Worm (Caenorhabditis elegans): ENCODE data around the gene usp-14.

usp-14 gene

DNA sequence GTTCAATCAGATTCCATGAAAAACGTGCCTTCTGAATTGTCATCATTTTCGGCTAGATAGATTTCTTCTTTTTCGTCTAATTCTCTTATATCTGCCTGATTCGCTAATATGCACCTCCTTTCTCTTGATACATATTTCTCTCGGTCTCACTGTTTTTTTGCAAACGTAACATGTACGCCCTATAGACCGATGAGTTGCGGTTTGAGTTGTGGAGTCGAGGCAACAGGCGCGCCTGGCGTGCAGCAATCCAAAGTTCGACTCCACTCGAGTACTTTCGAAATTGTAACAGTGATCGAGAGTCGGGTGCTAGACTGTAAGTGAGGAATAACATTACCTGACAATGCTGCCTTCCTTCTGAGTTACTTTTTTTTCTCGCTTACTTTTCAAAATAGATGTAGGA, 8.3 kb upstream of the usp-14 start (continued):
- peak; percentile 86 for TF ChIP-seq che-1 (tag; optimal IDR thresholded peaks at IDR 0.05)
- TF ChIP-seq ets-4 (tag; optimal IDR thresholded peaks at IDR 0.05) = peak; percentile 63
- TF ChIP-seq F13H6.1 (tag; optimal IDR thresholded peaks at IDR 0.05) = peak; percentile 73
- no peak for TF ChIP-seq lim-6 (tag; optimal IDR thresholded peaks at IDR 0.05)
- TF ChIP-seq pha-2 (tag; optimal IDR thresholded peaks at IDR 0.05) = peak; percentile 88
- peak; percentile 80 for TF ChIP-seq ttx-3 (tag; optimal IDR thresholded peaks at IDR 0.05)
- TF ChIP-seq mec-3 (tag; optimal IDR thresholded peaks at IDR 0.05; ENCODE audit: borderline replicate concordance) = peak; percentile 5
- TF ChIP-seq unc-55 (GFP tag; optimal IDR thresholded peaks at IDR 0.05) = no peak
- TF ChIP-seq pax-1 (tag; optimal IDR thresholded peaks at IDR 0.05) = no peak
- peak; percentile 10 for TF ChIP-seq unc-42 (tag; optimal IDR thresholded peaks at IDR 0.05)
- peak; percentile 82 for TF ChIP-seq K02D7.2 (tag; optimal IDR thresholded peaks at IDR 0.05)
- peak; percentile 68 for TF ChIP-seq zip-5 (tag; optimal IDR thresholded peaks at IDR 0.05)
- TF ChIP-seq ceh-2 (tag; optimal IDR thresholded peaks at IDR 0.05) = peak; percentile 66
- TF ChIP-seq T23F11.4 (GFP tag; optimal IDR thresholded peaks at IDR 0.05) = peak; percentile 74
- TF ChIP-seq fkh-10 (GFP tag; optimal IDR thresholded peaks at IDR 0.05) = no peak
- peak; percentile 63 for TF ChIP-seq hlh-8 (tag; optimal IDR thresholded peaks at IDR 0.05)
- TF ChIP-seq nfya-1 (tag; optimal IDR thresholded peaks at IDR 0.05) = peak; percentile 77
- TF ChIP-seq ceh-34 (tag; optimal IDR thresholded peaks at IDR 0.05) = peak; percentile 86
- peak; percentile 4 for TF ChIP-seq pag-3 (tag; optimal IDR thresholded peaks at IDR 0.05; ENCODE audit: borderline replicate concordance)

DNA sequence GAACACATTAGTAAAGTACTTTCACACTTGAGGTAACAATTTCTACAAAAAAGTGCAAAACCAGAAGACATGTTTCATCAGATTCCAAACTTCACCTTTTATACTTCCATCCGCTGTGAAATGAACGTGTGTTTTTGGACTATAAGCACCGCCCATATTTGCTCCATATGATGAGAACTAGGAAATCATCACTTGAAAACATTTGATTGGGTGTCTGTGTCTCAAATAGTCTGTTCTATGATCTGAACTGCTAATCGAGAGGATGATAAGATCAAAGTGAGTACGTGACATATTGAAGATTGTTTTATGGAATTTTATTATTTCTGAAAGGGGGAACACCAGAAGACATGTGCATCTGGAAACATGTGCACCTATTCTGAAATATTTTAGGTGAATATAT, 6.9 kb upstream of the usp-14 start:
- TF ChIP-seq pha-2 (tag; optimal IDR thresholded peaks at IDR 0.05) (no peak), odd-2 (tag; optimal IDR thresholded peaks at IDR 0.05) (no peak), gmeb-2 (tag; optimal IDR thresholded peaks at IDR 0.05) (no peak), pha-4 (tag; optimal IDR thresholded peaks at IDR 0.05) (no peak), sdc-2 (tag; optimal IDR thresholded peaks at IDR 0.05) (no peak), elt-2 (tag; optimal IDR thresholded peaks at IDR 0.05) (no peak), ahr-1 (tag; optimal IDR thresholded peaks at IDR 0.05) (no peak), C38D4.7 (GFP tag; optimal IDR thresholded peaks at IDR 0.05) (no peak), ceh-14 (tag; optimal IDR thresholded peaks at IDR 0.05) (no peak)

DNA sequence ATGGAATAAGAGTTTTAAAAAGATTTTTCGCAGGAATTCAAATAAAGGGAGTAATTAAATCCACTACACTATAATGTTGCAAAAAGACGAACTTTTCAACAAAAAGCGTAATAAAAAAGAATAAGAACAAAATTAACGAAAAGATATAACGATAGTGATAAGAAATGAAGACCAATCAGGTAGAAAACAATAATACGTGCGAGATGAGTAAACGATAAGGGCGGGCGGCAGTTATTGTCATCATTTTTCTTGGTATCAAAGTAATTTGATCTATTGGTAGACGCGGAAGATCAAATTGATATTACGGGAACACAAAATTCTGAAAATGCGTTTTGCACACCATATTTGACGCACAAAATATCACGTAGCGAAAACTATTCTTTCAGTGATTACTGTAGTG, 6.0 kb upstream of the usp-14 start:
- TF ChIP-seq elt-2 (tag; optimal IDR thresholded peaks at IDR 0.05) (peak; percentile 85), che-1 (tag; optimal IDR thresholded peaks at IDR 0.05) (no peak)

DNA sequence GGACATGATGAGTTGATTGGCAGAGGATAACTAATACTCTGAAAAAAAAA, 5.8 kb upstream of the usp-14 start, which contains the start of gene cysl-2:
cysl-2 (minus strand) TSS at position 38 of the 50 bp plus-strand sequence.
- TF ChIP-seq ref-2 (tag; optimal IDR thresholded peaks at IDR 0.05) = no peak
- TF ChIP-seq pax-1 (tag; optimal IDR thresholded peaks at IDR 0.05) = no peak
- no peak for TF ChIP-seq pqm-1 (tag; optimal IDR thresholded peaks at IDR 0.05)
- TF ChIP-seq pros-1 (tag; optimal IDR thresholded peaks at IDR 0.05) = no peak
- no peak for TF ChIP-seq lim-6 (tag; optimal IDR thresholded peaks at IDR 0.05)

DNA sequence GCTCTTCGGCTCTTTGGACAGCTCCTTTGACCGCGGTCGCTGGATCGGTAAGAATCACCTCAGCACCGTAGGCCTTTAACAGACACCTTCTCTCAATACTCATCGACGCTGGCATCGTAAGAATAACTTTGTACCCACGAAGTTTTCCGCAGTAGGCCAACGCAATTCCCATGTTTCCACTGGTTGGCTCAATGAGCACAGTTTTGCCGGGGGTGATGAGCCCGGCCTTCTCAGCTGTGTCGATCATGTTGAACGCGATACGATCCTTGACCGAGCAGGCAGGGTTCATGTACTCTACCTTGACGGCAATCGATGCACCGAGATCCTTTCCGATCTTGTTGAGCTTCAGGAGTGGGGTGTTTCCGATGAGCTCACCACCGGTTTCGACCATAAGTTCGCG, 5.5 kb upstream of the usp-14 start:
- no peak for TF ChIP-seq pat-9 (tag; optimal IDR thresholded peaks at IDR 0.05)
- TF ChIP-seq tbx-7 (tag; optimal IDR thresholded peaks at IDR 0.05) = no peak
- no peak for TF ChIP-seq ceh-9 (tag; optimal IDR thresholded peaks at IDR 0.05)
- no peak for TF ChIP-seq unc-86 (tag; optimal IDR thresholded peaks at IDR 0.05)
- no peak for TF ChIP-seq elt-2 (tag; optimal IDR thresholded peaks at IDR 0.05)
- TF ChIP-seq sdc-2 (tag; optimal IDR thresholded peaks at IDR 0.05) = no peak
- no peak for TF ChIP-seq lim-6 (tag; optimal IDR thresholded peaks at IDR 0.05)
- no peak for TF ChIP-seq madf-2 (tag; optimal IDR thresholded peaks at IDR 0.05)
- no peak for TF ChIP-seq ceh-18 (tag; optimal IDR thresholded peaks at IDR 0.05)
- TF ChIP-seq ceh-14 (tag; optimal IDR thresholded peaks at IDR 0.05) = no peak
- no peak for TF ChIP-seq ceh-6 (GFP tag; optimal IDR thresholded peaks at IDR 0.05)
- no peak for TF ChIP-seq hlh-8 (tag; optimal IDR thresholded peaks at IDR 0.05)
- TF ChIP-seq syd-9 (tag; optimal IDR thresholded peaks at IDR 0.05) = no peak
